Fruit fly (Drosophila melanogaster) whole organism, embryonic: ENCODE data around the gene CG13127.

Source experiments
- Ada2b ChIP-seq: fragments of 200-800 bp; sonication (Bioruptor generic); IDR thresholded peaks from 2 replicates; pipeline ENCODE4 v1.3.6; 2022; ENCODE audit warnings: missing biosample characterization, missing genetic modification characterization
- Aef1 ChIP-seq: fragments of 200-800 bp; sonication (Bioruptor generic); IDR thresholded peaks from 3 replicates; pipeline ENCODE4 v1.3.6; 2022; ENCODE audit warnings: missing biosample characterization, missing genetic modification characterization
- Blimp-1 ChIP-seq: fragments of 200-800 bp; sonication (Bioruptor generic); optimal IDR thresholded peaks from 3 replicates; lab custom pipeline; 2018; ENCODE audit warnings: missing biosample characterization, missing genetic modification characterization, mild to moderate bottlenecking, moderate library complexity, missing genetic modification reagents
- CG10147 ChIP-seq: fragments of 200-800 bp; sonication (Bioruptor generic); optimal IDR thresholded peaks from 2 replicates; lab custom pipeline; 2019; ENCODE audit warnings: missing biosample characterization, mild to moderate bottlenecking, missing genetic modification characterization, moderate library complexity
- CG10431 ChIP-seq: fragments of 200-800 bp; sonication (Bioruptor generic); optimal IDR thresholded peaks from 3 replicates; lab custom pipeline; 2018; ENCODE audit warnings: missing biosample characterization, mild to moderate bottlenecking, missing genetic modification characterization
- CG10979 ChIP-seq: fragments of 200-800 bp; sonication (Bioruptor generic); optimal IDR thresholded peaks from 2 replicates; lab custom pipeline; 2018; ENCODE audit warnings: missing biosample characterization, mild to moderate bottlenecking, missing genetic modification characterization, moderate library complexity
- CG11456 ChIP-seq: fragments of 200-800 bp; sonication (Bioruptor generic); IDR thresholded peaks from 3 replicates; pipeline ENCODE4 v1.3.6; 2022; ENCODE audit warnings: missing biosample characterization, missing genetic modification characterization
- CG11695 ChIP-seq: fragments of 200-800 bp; sonication (Bioruptor generic); IDR thresholded peaks from 3 replicates; pipeline ENCODE4 v1.3.6; 2022; ENCODE audit warnings: missing biosample characterization, missing genetic modification characterization
- CG1233 ChIP-seq: fragments of 200-800 bp; sonication (Bioruptor generic); optimal IDR thresholded peaks from 4 replicates; lab custom pipeline; 2018; ENCODE audit warnings: missing biosample characterization, mild to moderate bottlenecking, missing genetic modification characterization
- CG15073 ChIP-seq: fragments of 200-800 bp; sonication (Bioruptor generic); optimal IDR thresholded peaks from 2 replicates; lab custom pipeline; 2016; ENCODE audit warnings: missing biosample characterization, missing genetic modification characterization
- CG16779 ChIP-seq: fragments of 200-800 bp; sonication (Bioruptor generic); IDR thresholded peaks from 2 replicates; pipeline ENCODE4 v1.3.6; 2022; ENCODE audit warnings: missing biosample characterization, missing genetic modification characterization
- CG18262 ChIP-seq: fragments of 200-800 bp; optimal IDR thresholded peaks from 3 replicates; lab custom pipeline; 2019; ENCODE audit warnings: missing biosample characterization, mild to moderate bottlenecking, missing genetic modification characterization, moderate library complexity
- CG2116 ChIP-seq: fragments of 200-800 bp; sonication (Bioruptor generic); optimal IDR thresholded peaks from 3 replicates; lab custom pipeline; 2018; ENCODE audit warnings: missing biosample characterization, mild to moderate bottlenecking, missing genetic modification characterization
- CG31224 ChIP-seq: fragments of 200-800 bp; sonication (Bioruptor generic); IDR thresholded peaks from 2 replicates; pipeline ENCODE4 v1.3.6; 2022; ENCODE audit warnings: missing biosample characterization, missing genetic modification characterization
- CG32772 ChIP-seq: fragments of 200-800 bp; sonication (Bioruptor generic); IDR thresholded peaks from 2 replicates; pipeline ENCODE4 v1.3.6; 2022; ENCODE audit warnings: missing biosample characterization, missing genetic modification characterization
- CG34376 ChIP-seq: fragments of 200-800 bp; sonication (Bioruptor generic); optimal IDR thresholded peaks from 2 replicates; lab custom pipeline; 2018; ENCODE audit warnings: missing biosample characterization, mild to moderate bottlenecking, missing genetic modification characterization
- CG34422 ChIP-seq: fragments of 200-800 bp; sonication (Bioruptor generic); IDR thresholded peaks from 3 replicates; pipeline ENCODE4 v1.3.6; 2022; ENCODE audit warnings: missing biosample characterization, missing genetic modification characterization
- CG4328 ChIP-seq: fragments of 200-800 bp; sonication (Bioruptor generic); optimal IDR thresholded peaks from 3 replicates; lab custom pipeline; 2017; ENCODE audit warnings: missing biosample characterization, missing genetic modification reagents, missing genetic modification characterization
- CG4707 ChIP-seq: fragments of 200-800 bp; sonication (Bioruptor generic); optimal IDR thresholded peaks from 2 replicates; lab custom pipeline; 2018; ENCODE audit warnings: missing biosample characterization, mild to moderate bottlenecking, missing genetic modification characterization, moderate library complexity
- CG5245 ChIP-seq: fragments of 200-800 bp; sonication (Bioruptor generic); optimal IDR thresholded peaks from 3 replicates; lab custom pipeline; 2016; ENCODE audit warnings: missing biosample characterization, missing genetic modification characterization
- CG6272 ChIP-seq: fragments of 200-800 bp; sonication (Bioruptor generic); IDR thresholded peaks from 2 replicates; pipeline ENCODE4 v1.3.6; 2022; ENCODE audit warnings: missing biosample characterization, missing genetic modification characterization
- CG6813 ChIP-seq: fragments of 200-800 bp; sonication (Bioruptor generic); optimal IDR thresholded peaks from 2 replicates; lab custom pipeline; 2017; ENCODE audit warnings: missing biosample characterization, missing genetic modification characterization, mild to moderate bottlenecking, moderate library complexity, missing genetic modification reagents
- CG8281 ChIP-seq: fragments of 200-800 bp; sonication (Bioruptor generic); optimal IDR thresholded peaks from 2 replicates; lab custom pipeline; 2018; ENCODE audit warnings: missing biosample characterization, mild to moderate bottlenecking, missing genetic modification characterization, moderate library complexity
- CG9797 ChIP-seq: fragments of 200-800 bp; sonication (Bioruptor generic); optimal IDR thresholded peaks from 3 replicates; lab custom pipeline; 2018; ENCODE audit warnings: missing biosample characterization, mild to moderate bottlenecking, missing genetic modification characterization
- Dfd ChIP-seq, 2 experiments: fragments of >200 bp; optimal IDR thresholded peaks; 2 replicates each; lab custom pipeline; 2017; ENCODE audit warnings: missing biosample characterization in 2 of 2, missing genetic modification characterization in 2 of 2
- Doc2 ChIP-seq: fragments of 200-800 bp; sonication (Bioruptor generic); IDR thresholded peaks from 2 replicates; pipeline ENCODE4 v1.3.6; 2022; ENCODE audit warnings: missing biosample characterization, missing genetic modification characterization
- E2f1 ChIP-seq: fragments of 200-800 bp; sonication (Bioruptor generic); IDR thresholded peaks from 2 replicates; pipeline ENCODE4 v1.3.6; 2022; ENCODE audit warnings: missing biosample characterization, missing genetic modification characterization
- Hand ChIP-seq: fragments of 200-800 bp; sonication (Bioruptor generic); optimal IDR thresholded peaks from 2 replicates; lab custom pipeline; 2017; ENCODE audit warnings: mild to moderate bottlenecking, missing biosample characterization, missing genetic modification reagents, missing genetic modification characterization
- Mes4 ChIP-seq: fragments of 200-800 bp; sonication (Bioruptor generic); optimal IDR thresholded peaks from 2 replicates; lab custom pipeline; 2016; ENCODE audit warnings: missing biosample characterization, missing genetic modification characterization
- Nf-YB ChIP-seq: fragments of 200-800 bp; sonication (Bioruptor generic); optimal IDR thresholded peaks from 3 replicates; lab custom pipeline; 2019; ENCODE audit warnings: missing biosample characterization, mild to moderate bottlenecking, missing genetic modification characterization, moderate library complexity
- Ptx1 ChIP-seq: fragments of 200-800 bp; sonication (Bioruptor generic); IDR thresholded peaks from 2 replicates; pipeline ENCODE4 v1.3.6; 2022; ENCODE audit warnings: missing biosample characterization, missing genetic modification characterization
- Scr ChIP-seq: fragments of 200-800 bp; sonication (Bioruptor generic); IDR thresholded peaks from 2 replicates; pipeline ENCODE4 v1.3.6; 2022; ENCODE audit warnings: missing biosample characterization, missing genetic modification characterization; ENCODE audit not compliant: partially characterized antibody
- Taf1 ChIP-seq: fragments of 200-800 bp; sonication (Bioruptor generic); IDR thresholded peaks from 2 replicates; pipeline ENCODE4 v1.3.6; 2022; ENCODE audit warnings: missing biosample characterization, missing genetic modification characterization
- Xrp1 ChIP-seq: fragments of 200-800 bp; sonication (Bioruptor generic); IDR thresholded peaks from 2 replicates; pipeline ENCODE4 v1.3.6; 2022; ENCODE audit warnings: missing biosample characterization, missing genetic modification characterization
- YL-1 ChIP-seq: fragments of 200-800 bp; sonication (Bioruptor generic); optimal IDR thresholded peaks from 3 replicates; lab custom pipeline; 2017; ENCODE audit warnings: missing biosample characterization, mild to moderate bottlenecking, missing genetic modification characterization
- ac ChIP-seq: fragments of 200-800 bp; sonication (Bioruptor generic); optimal IDR thresholded peaks from 3 replicates; lab custom pipeline; 2017; ENCODE audit warnings: missing biosample characterization, mild to moderate bottlenecking, missing genetic modification characterization
- ap ChIP-seq: fragments of 200-800 bp; sonication (Bioruptor generic); IDR thresholded peaks from 2 replicates; pipeline ENCODE4 v1.3.6; 2022; ENCODE audit warnings: missing biosample characterization, missing genetic modification characterization
- ato ChIP-seq: fragments of 200-800 bp; sonication (Bioruptor generic); IDR thresholded peaks from 2 replicates; pipeline ENCODE4 v1.3.6; 2022; ENCODE audit warnings: missing biosample characterization, missing genetic modification characterization; ENCODE audit not compliant: partially characterized antibody
- az2 ChIP-seq: fragments of 200-800 bp; sonication (Bioruptor generic); optimal IDR thresholded peaks from 3 replicates; lab custom pipeline; 2016; ENCODE audit warnings: missing biosample characterization, missing genetic modification characterization
- bcd ChIP-seq: fragments of 200-800 bp; sonication (Bioruptor generic); optimal IDR thresholded peaks from 2 replicates; lab custom pipeline; 2017; ENCODE audit warnings: missing biosample characterization, mild to moderate bottlenecking, missing genetic modification characterization
- corto ChIP-seq: fragments of 200-800 bp; sonication (Bioruptor generic); optimal IDR thresholded peaks from 2 replicates; lab custom pipeline; 2016; ENCODE audit warnings: missing biosample characterization, mild to moderate bottlenecking, missing genetic modification characterization, moderate library complexity
- da ChIP-seq: fragments of 200-800 bp; sonication (Bioruptor generic); optimal IDR thresholded peaks from 2 replicates; lab custom pipeline; 2016; ENCODE audit warnings: missing biosample characterization, missing genetic modification characterization
- dm ChIP-seq: fragments of 200-800 bp; sonication (Bioruptor generic); optimal IDR thresholded peaks from 3 replicates; lab custom pipeline; 2016; ENCODE audit warnings: missing biosample characterization, missing genetic modification characterization
- fru ChIP-seq: fragments of >200 bp; optimal IDR thresholded peaks from 2 replicates; lab custom pipeline; 2017
- h ChIP-seq: fragments of >200 bp; optimal IDR thresholded peaks from 2 replicates; lab custom pipeline; 2017
- lab ChIP-seq: fragments of 200-800 bp; sonication (Bioruptor generic); optimal IDR thresholded peaks from 3 replicates; lab custom pipeline; 2017; ENCODE audit warnings: missing biosample characterization, missing genetic modification characterization, mild to moderate bottlenecking, moderate library complexity, missing genetic modification reagents
- lmd ChIP-seq: fragments of 200-800 bp; sonication (Bioruptor generic); IDR thresholded peaks from 2 replicates; pipeline ENCODE4 v1.3.6; 2022; ENCODE audit warnings: missing biosample characterization, missing genetic modification characterization
- nerfin-1 ChIP-seq: fragments of 200-800 bp; sonication (Bioruptor generic); optimal IDR thresholded peaks from 3 replicates; lab custom pipeline; 2019; ENCODE audit warnings: missing biosample characterization, mild to moderate bottlenecking, missing genetic modification characterization, moderate library complexity
- nmo ChIP-seq: fragments of 200-800 bp; sonication (Bioruptor generic); optimal IDR thresholded peaks from 2 replicates; lab custom pipeline; 2018; ENCODE audit warnings: missing biosample characterization, mild to moderate bottlenecking, missing genetic modification characterization, moderate library complexity
- otp ChIP-seq: fragments of 200-800 bp; sonication (Bioruptor generic); IDR thresholded peaks from 3 replicates; pipeline ENCODE4, ENCODE4 v1.3.6; 2022; ENCODE audit warnings: missing biosample characterization, missing genetic modification characterization
- so ChIP-seq: fragments of 200-800 bp; sonication (Bioruptor generic); IDR thresholded peaks from 3 replicates; pipeline ENCODE4 v1.3.6; 2022; ENCODE audit warnings: missing biosample characterization, missing genetic modification characterization
- sug ChIP-seq: fragments of 200-800 bp; optimal IDR thresholded peaks from 2 replicates; lab custom pipeline; 2019; ENCODE audit warnings: missing biosample characterization, mild to moderate bottlenecking, missing genetic modification characterization, moderate library complexity

CG13127 gene

dm6 chr2L:10003593-10003992 is 22.9 kb upstream of the CG13127 start, which contains the start of gene Ndf (continued):
- TF ChIP-seq CG11456 (GFP tag; lab: Robert Waterston, UW), result peak; percentile 77; the same call in 2 of the 3 replicates
- peak; percentile 55 for TF ChIP-seq CG34376
- peak; percentile 82 for TF ChIP-seq lab
- TF ChIP-seq ato (GFP tag; lab: Robert Waterston, UW), result peak; percentile 65
- TF ChIP-seq CG1233, result peak; percentile 75
- peak; percentile 70 for TF ChIP-seq nmo (GFP tag; lab: Kevin White, UChicago)
- peak; percentile 77 for TF ChIP-seq CG2116 (GFP tag; lab: Kevin White, UChicago)
- peak; percentile 74 for TF ChIP-seq bcd (GFP tag; lab: Kevin White, UChicago)
- peak; percentile 8 for TF ChIP-seq nerfin-1
- peak; percentile 46 for TF ChIP-seq CG10979 (tag; lab: Kevin White, UChicago)
- no peak for TF ChIP-seq Dfd (GFP tag; optimal IDR thresholded peaks at IDR 0.05; lab: Kevin White, UChicago)
- no peak for TF ChIP-seq corto (GFP tag; lab: Kevin White, UChicago)
- TF ChIP-seq fru, result no peak
- peak; percentile 24 for TF ChIP-seq CG6813 (GFP tag; lab: Kevin White, UChicago)
- TF ChIP-seq lmd (GFP tag; lab: Robert Waterston, UW), result peak; percentile 59
- peak; percentile 59 for TF ChIP-seq sug
- peak; percentile 44 for TF ChIP-seq dm (GFP tag; lab: Kevin White, UChicago)
- peak; percentile 68 for TF ChIP-seq otp
- no peak for TF ChIP-seq ap (GFP tag; lab: Robert Waterston, UW)
- TF ChIP-seq CG18262 (tag; lab: Kevin White, UChicago), result peak; percentile 54
- TF ChIP-seq CG4707 (GFP tag; lab: Kevin White, UChicago), result no peak
- peak; percentile 71 for TF ChIP-seq Scr
- TF ChIP-seq CG32772 (GFP tag; lab: Robert Waterston, UW), result peak; percentile 68
- TF ChIP-seq CG8281 (tag; lab: Kevin White, UChicago), result no peak
- TF ChIP-seq CG11695, result peak; percentile 38; the same call in 1 of the 3 replicates
- TF ChIP-seq CG9797 (GFP tag; lab: Kevin White, UChicago), result peak; percentile 56
- TF ChIP-seq Aef1 (GFP tag; lab: Robert Waterston, UW), result peak; percentile 53
- peak; percentile 78 for TF ChIP-seq Xrp1
- no peak for TF ChIP-seq da (GFP tag; lab: Kevin White, UChicago)
- TF ChIP-seq Taf1 (GFP tag; lab: Robert Waterston, UW), result no peak
- TF ChIP-seq YL-1, result peak; percentile 73
- peak; percentile 56 for TF ChIP-seq CG31224 (GFP tag; lab: Robert Waterston, UW)
- peak; percentile 59 for TF ChIP-seq CG4328
- TF ChIP-seq CG6272 (GFP tag; lab: Robert Waterston, UW), result peak; percentile 59
- TF ChIP-seq CG15073 (GFP tag; lab: Kevin White, UChicago), result no peak
- peak; percentile 24 for TF ChIP-seq Mes4
- TF ChIP-seq az2 (GFP tag; lab: Kevin White, UChicago), result peak; percentile 50
- peak; percentile 44 for TF ChIP-seq CG10147 (GFP tag; lab: Kevin White, UChicago)
- TF ChIP-seq CG34422, result peak; percentile 78
- TF ChIP-seq CG10431 (GFP tag; lab: Kevin White, UChicago), result peak; percentile 0
- TF ChIP-seq E2f1 (GFP tag; lab: Robert Waterston, UW), result peak; percentile 70
- peak; percentile 67; the same call in 1 of the 2 replicates for TF ChIP-seq CG16779 (GFP tag; lab: Robert Waterston, UW)
- TF ChIP-seq Nf-YB (GFP tag; lab: Kevin White, UChicago), result peak; percentile 13
- peak; percentile 42; the same call in 1 of the 2 replicates for TF ChIP-seq Ada2b
- TF ChIP-seq Doc2, result no peak
- TF ChIP-seq CG5245 (GFP tag; lab: Kevin White, UChicago), result peak; percentile 23
- TF ChIP-seq h, result no peak
- TF ChIP-seq ac (GFP tag; lab: Kevin White, UChicago), result no peak
- TF ChIP-seq so (GFP tag; lab: Robert Waterston, UW), result peak; percentile 22; the same call in 1 of the 3 replicates
- TF ChIP-seq Ptx1, result peak; percentile 60
- TF ChIP-seq Hand, result no peak
- no peak for TF ChIP-seq Blimp-1 (GFP tag; lab: Kevin White, UChicago)
